Fruit fly (Drosophila melanogaster) whole organism, prepupa: ENCODE results near the gene unk.

ENCODE experiments used
- Eip78C ChIP-seq: fragments of 200-800 bp; sonication (Bioruptor generic); peaks from one replicate; lab custom pipeline; 2016; ENCODE audit warnings: missing biosample characterization, missing genetic modification characterization
- esn ChIP-seq: fragments of 200-800 bp; sonication (Bioruptor generic); optimal IDR thresholded peaks from 2 replicates; lab custom pipeline; 2016; ENCODE audit warnings: missing biosample characterization, mild to moderate bottlenecking, missing genetic modification characterization, moderate library complexity

DNA sequence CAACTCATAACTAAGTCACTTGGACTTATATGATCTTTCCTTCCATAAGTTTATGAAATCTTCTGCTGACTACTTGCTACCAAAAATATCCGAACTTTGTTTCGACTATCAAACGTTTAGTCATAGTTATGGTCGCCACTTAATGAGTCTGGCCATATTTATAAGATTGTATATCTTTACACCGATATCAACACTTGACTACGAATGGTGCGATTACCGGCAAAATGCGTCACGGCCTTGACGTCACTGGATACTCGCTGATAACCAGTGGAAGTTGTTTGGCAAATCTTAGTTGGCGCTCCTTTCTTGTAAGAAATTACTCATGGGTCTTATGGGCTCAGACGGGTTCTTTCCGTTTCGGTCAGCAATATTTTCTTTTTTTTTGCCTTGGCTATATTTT, 19.8 kb upstream of the unk start:
- TF ChIP-seq esn (GFP tag; lab: Kevin White, UChicago) = no peak
- TF ChIP-seq Eip78C (GFP tag; lab: Kevin White, UChicago) = no peak
